Fruit fly (Drosophila melanogaster) whole organism, embryonic: ENCODE results near the gene Smu1.

Experiments
- B-H1 ChIP-seq: fragments of 200-800 bp; sonication (Bioruptor generic); IDR thresholded peaks from 3 replicates; pipeline ENCODE4 v1.3.6; 2022; ENCODE audit warnings: missing biosample characterization, missing genetic modification characterization
- B-H2 ChIP-seq: fragments of 200-800 bp; sonication (Bioruptor generic); optimal IDR thresholded peaks from 2 replicates; lab custom pipeline; 2018; ENCODE audit warnings: missing biosample characterization, mild to moderate bottlenecking, missing genetic modification characterization
- BEAF-32 ChIP-seq: fragments of 200-800 bp; sonication (Bioruptor generic); optimal IDR thresholded peaks from 3 replicates; lab custom pipeline; 2017; ENCODE audit warnings: missing biosample characterization, missing genetic modification characterization, mild to moderate bottlenecking, moderate library complexity, missing genetic modification reagents
- Bteb2 ChIP-seq: fragments of 200-800 bp; sonication (Bioruptor generic); optimal IDR thresholded peaks from 2 replicates; lab custom pipeline; 2016; ENCODE audit warnings: missing biosample characterization, missing genetic modification characterization
- CG10267 ChIP-seq: fragments of 200-800 bp; sonication (Bioruptor generic); optimal IDR thresholded peaks from 2 replicates; lab custom pipeline; 2018; ENCODE audit warnings: missing biosample characterization, mild to moderate bottlenecking, missing genetic modification characterization, moderate library complexity
- CG12071 ChIP-seq: fragments of 200-800 bp; sonication (Bioruptor generic); optimal IDR thresholded peaks from 3 replicates; lab custom pipeline; 2018; ENCODE audit warnings: missing biosample characterization, mild to moderate bottlenecking, missing genetic modification characterization
- CG12155 ChIP-seq: fragments of 200-800 bp; sonication (Bioruptor generic); optimal IDR thresholded peaks from 3 replicates; lab custom pipeline; 2016; ENCODE audit warnings: missing biosample characterization, missing genetic modification characterization
- CG13287 ChIP-seq: fragments of 200-800 bp; sonication (Bioruptor generic); IDR thresholded peaks from 2 replicates; pipeline ENCODE4 v1.3.6; 2022; ENCODE audit warnings: missing biosample characterization, missing genetic modification characterization; ENCODE audit not compliant: partially characterized antibody
- CG13894 ChIP-seq: fragments of 200-800 bp; sonication (Bioruptor generic); optimal IDR thresholded peaks from 3 replicates; lab custom pipeline; 2018; ENCODE audit warnings: missing biosample characterization, mild to moderate bottlenecking, missing genetic modification characterization, moderate library complexity
- CG14050 ChIP-seq: fragments of 200-800 bp; sonication (Bioruptor generic); IDR thresholded peaks from 3 replicates; pipeline ENCODE4 v1.3.6; 2022; ENCODE audit warnings: missing biosample characterization, missing genetic modification characterization
- CG14860 ChIP-seq: fragments of 200-800 bp; sonication (Bioruptor generic); IDR thresholded peaks from 3 replicates; pipeline ENCODE4 v1.3.6; 2022; ENCODE audit warnings: missing biosample characterization, missing genetic modification characterization; ENCODE audit not compliant: partially characterized antibody
- CG15269 ChIP-seq: fragments of 200-800 bp; sonication (Bioruptor generic); optimal IDR thresholded peaks from 2 replicates; lab custom pipeline; 2018; ENCODE audit warnings: missing biosample characterization, mild to moderate bottlenecking, missing genetic modification characterization, moderate library complexity
- CG15514 ChIP-seq: fragments of 200-800 bp; sonication (Bioruptor generic); optimal IDR thresholded peaks from 3 replicates; lab custom pipeline; 2017; ENCODE audit warnings: missing biosample characterization, missing genetic modification characterization, mild to moderate bottlenecking, moderate library complexity, missing genetic modification reagents
- CG1832 ChIP-seq: fragments of 200-800 bp; sonication (Bioruptor generic); optimal IDR thresholded peaks from 2 replicates; lab custom pipeline; 2017; ENCODE audit warnings: missing biosample characterization, mild to moderate bottlenecking, missing genetic modification characterization, inconsistent platforms
- CG31224 ChIP-seq: fragments of 200-800 bp; sonication (Bioruptor generic); IDR thresholded peaks from 2 replicates; pipeline ENCODE4 v1.3.6; 2022; ENCODE audit warnings: missing biosample characterization, missing genetic modification characterization
- CG3838 ChIP-seq: fragments of 200-800 bp; sonication (Bioruptor generic); optimal IDR thresholded peaks from 3 replicates; lab custom pipeline; 2016; ENCODE audit warnings: missing biosample characterization, missing genetic modification characterization
- CG4404 ChIP-seq: fragments of 200-800 bp; sonication (Bioruptor generic); IDR thresholded peaks from 2 replicates; pipeline ENCODE4 v1.3.6; 2022; ENCODE audit warnings: missing biosample characterization, missing genetic modification characterization
- CG4854 ChIP-seq: fragments of 200-800 bp; sonication (Bioruptor generic); optimal IDR thresholded peaks from 2 replicates; lab custom pipeline; 2016; ENCODE audit warnings: missing biosample characterization, missing genetic modification characterization, inconsistent platforms
- CG6791 ChIP-seq: fragments of 200-800 bp; sonication (Bioruptor generic); IDR thresholded peaks from 3 replicates; pipeline ENCODE4 v1.3.6; 2022; ENCODE audit warnings: missing biosample characterization, missing genetic modification characterization; ENCODE audit not compliant: partially characterized antibody
- CG8388 ChIP-seq: fragments of 200-800 bp; sonication (Bioruptor generic); optimal IDR thresholded peaks from 2 replicates; lab custom pipeline; 2019; ENCODE audit warnings: missing biosample characterization, mild to moderate bottlenecking, missing genetic modification characterization, moderate library complexity
- CG8765 ChIP-seq: fragments of 200-800 bp; sonication (Bioruptor generic); IDR thresholded peaks from 2 replicates; pipeline ENCODE4 v1.3.6; 2022; ENCODE audit warnings: missing biosample characterization, missing genetic modification characterization
- CG9437 ChIP-seq: fragments of 200-800 bp; sonication (Bioruptor generic); optimal IDR thresholded peaks from 2 replicates; lab custom pipeline; 2018; ENCODE audit warnings: missing biosample characterization, mild to moderate bottlenecking, missing genetic modification characterization
- CG9797 ChIP-seq: fragments of 200-800 bp; sonication (Bioruptor generic); optimal IDR thresholded peaks from 3 replicates; lab custom pipeline; 2018; ENCODE audit warnings: missing biosample characterization, mild to moderate bottlenecking, missing genetic modification characterization
- Doc3 ChIP-seq: fragments of 200-800 bp; sonication (Bioruptor generic); IDR thresholded peaks from 3 replicates; pipeline ENCODE4 v1.3.6; 2022; ENCODE audit warnings: missing biosample characterization, missing genetic modification characterization; ENCODE audit not compliant: partially characterized antibody
- Eip74EF ChIP-seq, 2 experiments: fragments of 200-800 bp in 1 of 2; fragments of >200 bp in 1 of 2; sonication (Bioruptor generic) in 1 of 2; optimal IDR thresholded peaks; 2 replicates each; lab custom pipeline; 2017 to 2019; ENCODE audit warnings: missing biosample characterization in 2 of 2, missing genetic modification characterization in 2 of 2, mild to moderate bottlenecking in 1 of 2, moderate library complexity in 1 of 2
- Gug ChIP-seq: fragments of 200-800 bp; sonication (Bioruptor generic); IDR thresholded peaks from 4 replicates; pipeline ENCODE4 v1.3.6; 2022; ENCODE audit warnings: missing biosample characterization, missing genetic modification characterization
- Lpt ChIP-seq: fragments of >200 bp; optimal IDR thresholded peaks from 2 replicates; lab custom pipeline; 2018; ENCODE audit warnings: missing biosample characterization, missing genetic modification characterization
- Mrtf ChIP-seq: fragments of 200-800 bp; sonication (Bioruptor generic); IDR thresholded peaks from 3 replicates; pipeline ENCODE4 v1.3.6; 2022; ENCODE audit warnings: missing biosample characterization, missing genetic modification characterization
- NK7.1 ChIP-seq: fragments of 200-800 bp; sonication (Bioruptor generic); optimal IDR thresholded peaks from 3 replicates; lab custom pipeline; 2016; ENCODE audit warnings: missing biosample characterization, missing genetic modification characterization
- Opbp ChIP-seq: fragments of 200-800 bp; sonication (Bioruptor generic); IDR thresholded peaks from 3 replicates; pipeline ENCODE4 v1.3.6; 2022; ENCODE audit warnings: missing biosample characterization, missing genetic modification characterization; ENCODE audit not compliant: partially characterized antibody
- Scr ChIP-seq: fragments of 200-800 bp; sonication (Bioruptor generic); IDR thresholded peaks from 2 replicates; pipeline ENCODE4 v1.3.6; 2022; ENCODE audit warnings: missing biosample characterization, missing genetic modification characterization; ENCODE audit not compliant: partially characterized antibody
- bab2 ChIP-seq: fragments of 200-800 bp; sonication (Bioruptor generic); optimal IDR thresholded peaks from 2 replicates; lab custom pipeline; 2016; ENCODE audit warnings: missing biosample characterization, missing genetic modification characterization
- crp ChIP-seq, 2 experiments: fragments of 200-800 bp; sonication (Bioruptor generic); optimal IDR thresholded peaks; 2 replicates in 1 of 2; 3 replicates in 1 of 2; lab custom pipeline; 2017; ENCODE audit warnings: missing biosample characterization in 2 of 2, missing genetic modification characterization in 2 of 2, mild to moderate bottlenecking in 1 of 2, moderate library complexity in 1 of 2
- dmrt99B ChIP-seq: fragments of 200-800 bp; sonication (Bioruptor generic); optimal IDR thresholded peaks from 2 replicates; lab custom pipeline; 2018; ENCODE audit warnings: missing biosample characterization, mild to moderate bottlenecking, missing genetic modification characterization, moderate library complexity
- eve ChIP-seq, 2 experiments: fragments of >200 bp; optimal IDR thresholded peaks; 2 replicates each; lab custom pipeline; 2017; ENCODE audit warnings: missing biosample characterization in 2 of 2, missing genetic modification characterization in 2 of 2
- gce ChIP-seq: fragments of 200-800 bp; sonication (Bioruptor generic); IDR thresholded peaks from 3 replicates; pipeline ENCODE4 v1.3.6; 2022; ENCODE audit warnings: missing biosample characterization, missing genetic modification characterization
- gfzf ChIP-seq: fragments of 200-800 bp; sonication (Bioruptor generic); optimal IDR thresholded peaks from 2 replicates; lab custom pipeline; 2016; ENCODE audit warnings: missing biosample characterization, mild to moderate bottlenecking, missing genetic modification characterization, moderate library complexity
- gt ChIP-seq: fragments of 200-800 bp; sonication (Bioruptor generic); IDR thresholded peaks from 2 replicates; pipeline ENCODE4 v1.3.6; 2022; ENCODE audit warnings: missing biosample characterization, missing genetic modification characterization
- ind ChIP-seq: fragments of 200-800 bp; sonication (Bioruptor generic); optimal IDR thresholded peaks from 3 replicates; lab custom pipeline; 2016; ENCODE audit warnings: missing biosample characterization, missing genetic modification characterization
- oc ChIP-seq: fragments of 200-800 bp; sonication (Bioruptor generic); optimal IDR thresholded peaks from 2 replicates; lab custom pipeline; 2018; ENCODE audit warnings: missing biosample characterization, mild to moderate bottlenecking, missing genetic modification characterization, moderate library complexity
- p53 ChIP-seq: fragments of 200-800 bp; sonication (Bioruptor generic); optimal IDR thresholded peaks from 2 replicates; lab custom pipeline; 2016; ENCODE audit warnings: missing biosample characterization, missing genetic modification characterization
- prd ChIP-seq, 3 experiments: fragments of >200 bp in 2 of 3; fragments of 200-800 bp in 1 of 3; sonication (Bioruptor generic) in 1 of 3; optimal IDR thresholded peaks in 2 of 3; IDR thresholded peaks in 1 of 3; 2 replicates in 2 of 3; 3 replicates in 1 of 3; pipeline versions ENCODE4 v1.3.6 to Lab custom; 2017 to 2022; ENCODE audit warnings: missing biosample characterization in 1 of 3, missing genetic modification characterization in 1 of 3
- pzg ChIP-seq: fragments of 200-800 bp; sonication (Bioruptor generic); optimal IDR thresholded peaks from 3 replicates; lab custom pipeline; 2018; ENCODE audit warnings: missing biosample characterization, mild to moderate bottlenecking, missing genetic modification characterization, moderate library complexity
- row ChIP-seq: fragments of 200-800 bp; sonication (Bioruptor generic); IDR thresholded peaks from 3 replicates; pipeline ENCODE4 v1.3.6; 2022; ENCODE audit warnings: missing biosample characterization, missing genetic modification characterization
- trem ChIP-seq: fragments of 200-800 bp; optimal IDR thresholded peaks from 3 replicates; lab custom pipeline; 2019; ENCODE audit warnings: missing biosample characterization, mild to moderate bottlenecking, missing genetic modification characterization, moderate library complexity
- zen2 ChIP-seq: fragments of 200-800 bp; sonication (Bioruptor generic); IDR thresholded peaks from 3 replicates; pipeline ENCODE4 v1.3.6; 2022; ENCODE audit warnings: missing biosample characterization, missing genetic modification characterization; ENCODE audit not compliant: partially characterized antibody

Gene Smu1

dm6 chr3R:19027165-19027564, 46.0 kb upstream of the Smu1 start, which contains the start of gene NP15.6 (continued):
- TF ChIP-seq CG4854 (no peak), CG6791 (no peak), CG8765 (GFP tag; lab: Robert Waterston, UW) (no peak), B-H2 (GFP tag; lab: Kevin White, UChicago) (no peak), CG13287 (GFP tag; lab: Robert Waterston, UW) (peak; percentile 23; the same call in 1 of the 2 replicates), CG14050 (GFP tag; lab: Robert Waterston, UW) (no peak), CG9797 (GFP tag; lab: Kevin White, UChicago) (peak; percentile 86), Eip74EF (GFP tag; optimal IDR thresholded peaks at IDR 0.05; lab: Kevin White, UChicago) (no peak), eve (GFP tag; optimal IDR thresholded peaks at IDR 0.05; lab: Kevin White, UChicago) (no peak), BEAF-32 (GFP tag; lab: Kevin White, UChicago) (peak; percentile 35), trem (tag; lab: Kevin White, UChicago) (peak; percentile 39), Opbp (GFP tag; lab: Robert Waterston, UW) (no peak; the same call in 2 of the 3 replicates), gfzf (GFP tag; lab: Kevin White, UChicago) (peak; percentile 64), dmrt99B (tag; lab: Kevin White, UChicago) (no peak), bab2 (GFP tag; lab: Kevin White, UChicago) (no peak), CG3838 (GFP tag; lab: Kevin White, UChicago) (no peak), Scr (GFP tag; lab: Robert Waterston, UW) (no peak), CG12155 (GFP tag; lab: Kevin White, UChicago) (no peak), p53 (GFP tag; lab: Kevin White, UChicago) (no peak), CG15514 (peak; percentile 27), ind (GFP tag; lab: Kevin White, UChicago) (no peak), pzg (GFP tag; lab: Kevin White, UChicago) (peak; percentile 61), gt (GFP tag; lab: Robert Waterston, UW) (no peak), crp (GFP tag; optimal IDR thresholded peaks at IDR 0.05; lab: Kevin White, UChicago) (peak; percentile 56 to 92), gce (GFP tag; lab: Robert Waterston, UW) (no peak), NK7.1 (no peak), zen2 (GFP tag; lab: Robert Waterston, UW) (no peak), Mrtf (GFP tag; lab: Robert Waterston, UW) (no peak), Lpt (GFP tag; lab: Kevin White, UChicago) (no peak), CG9437 (GFP tag; lab: Kevin White, UChicago) (no peak), prd (optimal IDR thresholded peaks at IDR 0.05; lab: Kevin White, UChicago) (no peak), prd (GFP tag; IDR thresholded peaks at IDR 0.05; lab: Robert Waterston, UW) (no peak), CG15269 (tag; lab: Kevin White, UChicago) (no peak), Gug (no peak), CG31224 (GFP tag; lab: Robert Waterston, UW) (no peak)

dm6 chr3R:19024761-19025160, 43.6 kb upstream of the Smu1 start, which contains the start of gene CG14285:
Gene CG14285 (plus strand): TSS chr3R:19025099.
- TF ChIP-seq Bteb2 (GFP tag; lab: Kevin White, UChicago) (no peak), row (GFP tag; lab: Robert Waterston, UW) (peak; percentile 49; the same call in 2 of the 3 replicates), CG12071 (no peak), B-H2 (GFP tag; lab: Kevin White, UChicago) (no peak), eve (GFP tag; optimal IDR thresholded peaks at IDR 0.05; lab: Kevin White, UChicago) (no peak), B-H1 (GFP tag; lab: Robert Waterston, UW) (no peak), CG14860 (GFP tag; lab: Robert Waterston, UW) (no peak), CG31224 (GFP tag; lab: Robert Waterston, UW) (no peak), oc (tag; lab: Kevin White, UChicago) (no peak), CG1832 (GFP tag; lab: Kevin White, UChicago) (no peak), CG4404 (GFP tag; lab: Robert Waterston, UW) (no peak), CG13894 (tag; lab: Kevin White, UChicago) (no peak), CG10267 (tag; lab: Kevin White, UChicago) (no peak), Doc3 (no peak), CG8388 (GFP tag; lab: Kevin White, UChicago) (peak; percentile 92)
